Worm (Caenorhabditis elegans): ENCODE data around the gene C03H5.3.

Gene C03H5.3

DNA sequence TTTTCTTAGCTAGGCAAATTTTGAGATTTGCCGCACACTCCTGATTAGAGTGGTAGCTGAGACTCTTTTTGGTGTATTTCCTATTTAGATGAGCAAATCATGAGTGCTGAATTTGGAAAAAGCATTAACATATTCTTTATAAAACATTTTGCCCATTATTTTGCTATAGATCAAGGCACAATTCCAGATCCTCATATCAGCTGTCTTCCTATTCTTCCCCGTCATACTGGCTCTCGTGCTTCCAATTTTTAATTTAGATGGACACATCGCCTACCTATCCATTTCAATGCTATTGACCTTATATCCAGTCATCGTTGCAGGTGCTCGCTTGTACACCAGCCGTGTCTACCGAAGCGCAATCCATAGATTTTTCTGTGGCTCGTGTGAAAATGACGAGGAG is 6.0 kb upstream of the C03H5.3 start, which contains the start of gene C03H5.7:
Gene C03H5.7, plus strand, starts transcription at position 301 of the 400 bp plus-strand sequence.
- TF ChIP-seq nhr-179 (tag; optimal IDR thresholded peaks at IDR 0.05), result no peak
- TF ChIP-seq F52B5.7 (tag; optimal IDR thresholded peaks at IDR 0.05), result no peak
- TF ChIP-seq nfya-2 (GFP tag; IDR thresholded peaks at IDR 0.05), result no peak
- no peak for TF ChIP-seq lin-54 (GFP tag; optimal IDR thresholded peaks at IDR 0.05)
- TF ChIP-seq Y95B8A.8 (GFP tag; IDR thresholded peaks at IDR 0.05), result no peak
- no peak for TF ChIP-seq snpc-4 (GFP tag; optimal IDR thresholded peaks at IDR 0.05)
- no peak for TF ChIP-seq snpc-4 (tag; optimal IDR thresholded peaks at IDR 0.05)
- no peak for TF ChIP-seq K12H6.12 (tag; optimal IDR thresholded peaks at IDR 0.05)
- TF ChIP-seq K11D2.4 (GFP tag; IDR thresholded peaks at IDR 0.05), result no peak
- no peak for TF ChIP-seq ekl-4 (GFP tag; IDR thresholded peaks at IDR 0.05)
- no peak for TF ChIP-seq zim-3 (tag; optimal IDR thresholded peaks at IDR 0.05)
- no peak for TF ChIP-seq cebp-2 (GFP tag; IDR thresholded peaks at IDR 0.05)
- no peak for TF ChIP-seq sea-2 (GFP tag; IDR thresholded peaks at IDR 0.05)
- TF ChIP-seq ztf-6 (GFP tag; IDR thresholded peaks at IDR 0.05), result no peak
- TF ChIP-seq madf-10 (tag; optimal IDR thresholded peaks at IDR 0.05), result no peak
- TF ChIP-seq mes-4 (tag; optimal IDR thresholded peaks at IDR 0.05), result no peak
- TF ChIP-seq tbp1 (GFP tag; optimal IDR thresholded peaks at IDR 0.05), result no peak
- TF ChIP-seq pha-4 (tag; optimal IDR thresholded peaks at IDR 0.05), result no peak
- TF ChIP-seq rcor-1 (GFP tag; IDR thresholded peaks at IDR 0.05), result no peak
- TF ChIP-seq ZK185.1 (tag; optimal IDR thresholded peaks at IDR 0.05; ENCODE audit: poor library complexity, severe bottlenecking), result no peak

DNA sequence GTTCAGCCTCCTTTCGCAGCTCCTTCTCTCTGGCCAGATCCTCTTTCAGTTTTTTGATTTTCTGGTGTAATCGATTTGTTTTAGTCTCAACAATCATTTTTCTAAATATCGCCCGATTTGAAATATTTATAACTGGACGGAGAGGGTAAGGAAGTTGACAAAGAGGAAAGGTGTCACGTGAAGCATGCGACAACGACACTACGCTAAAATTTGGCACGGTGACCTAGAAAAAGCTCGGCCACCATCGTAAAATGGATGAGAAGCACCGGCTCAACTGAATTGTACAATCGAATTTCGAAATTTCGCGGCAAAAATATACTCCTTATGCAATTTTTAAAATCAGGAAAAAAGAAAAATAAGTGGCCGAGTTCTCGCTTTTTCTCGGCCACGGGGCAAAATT is 630 bp upstream of the C03H5.3 start, which contains the start of gene C03H5.5:
Gene C03H5.5, minus strand, starts transcription at position 101 of the 400 bp plus-strand sequence.
- TF ChIP-seq hrde-1 (tag; optimal IDR thresholded peaks at IDR 0.05; ENCODE audit: borderline replicate concordance) (no peak), tlf-1 (GFP tag; optimal IDR thresholded peaks at IDR 0.05) (no peak), ceh-91 (GFP tag; IDR thresholded peaks at IDR 0.05) (no peak), ZK185.1 (tag; optimal IDR thresholded peaks at IDR 0.05; ENCODE audit: poor library complexity, severe bottlenecking) (no peak), athp-1 (tag; optimal IDR thresholded peaks at IDR 0.05) (no peak), F57C9.4 (tag; optimal IDR thresholded peaks at IDR 0.05) (no peak), B0336.3 (GFP tag; IDR thresholded peaks at IDR 0.05) (no peak), nhr-179 (tag; optimal IDR thresholded peaks at IDR 0.05) (no peak), F22D6.2 (tag; optimal IDR thresholded peaks at IDR 0.05) (no peak), snpc-1.1 (tag; optimal IDR thresholded peaks at IDR 0.05; ENCODE audit: insufficient read depth) (no peak)

DNA sequence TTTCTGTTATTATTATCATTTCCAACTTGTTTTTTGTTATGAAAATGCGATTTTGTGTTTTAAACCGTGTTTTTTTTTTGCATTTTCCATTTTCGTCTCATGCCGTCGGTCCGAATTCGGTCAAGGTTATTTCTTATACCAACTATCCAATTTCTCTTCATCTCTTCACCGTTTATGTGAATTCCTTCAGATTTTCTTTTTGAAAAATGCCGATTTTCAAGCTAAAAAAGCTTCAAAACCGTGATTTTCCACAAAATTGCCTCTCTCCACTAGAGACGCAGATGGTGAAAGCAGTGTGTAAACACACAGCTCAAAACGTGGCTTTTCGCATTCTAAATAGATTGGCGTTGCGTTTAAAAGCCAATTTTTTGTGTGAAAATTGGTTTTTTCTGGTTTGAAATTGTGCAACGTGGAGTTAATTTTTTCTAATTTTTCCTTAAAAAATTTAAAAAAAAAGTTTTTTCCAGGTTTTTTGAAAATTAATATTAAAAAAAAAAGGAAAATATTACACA is 2.0 kb downstream of the C03H5.3 start:
- no peak for TF ChIP-seq egl-44 (GFP tag; IDR thresholded peaks at IDR 0.05)
- TF ChIP-seq hmg-1.2 (GFP tag; IDR thresholded peaks at IDR 0.05), result peak; percentile 46; the same call in 1 of the 2 replicates
- no peak for TF ChIP-seq dpff-1 (tag; optimal IDR thresholded peaks at IDR 0.05)

DNA sequence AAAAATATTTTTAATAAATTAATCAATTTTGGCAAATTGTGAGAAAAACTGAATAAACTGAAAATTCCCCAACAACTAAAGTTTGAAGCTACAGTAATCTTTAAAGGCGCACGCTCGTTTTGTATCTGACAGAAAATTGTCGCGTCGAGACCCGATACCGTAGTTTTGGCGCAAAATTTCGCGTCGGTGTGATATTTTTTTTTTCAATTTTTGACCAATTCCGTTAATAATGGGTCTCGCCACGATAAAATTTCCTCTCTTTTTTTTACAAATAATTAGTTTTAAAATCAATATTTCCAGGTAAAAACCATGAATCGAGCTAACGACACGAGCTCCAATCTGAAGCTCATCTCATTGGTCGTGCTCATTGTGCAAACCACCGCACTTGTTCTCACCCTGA is 2.6 kb downstream of the C03H5.3 start, which contains the start of gene nstp-4:
Gene nstp-4, plus strand, starts transcription at position 301 of the 400 bp plus-strand sequence.
- TF ChIP-seq hsf-1 (GFP tag; IDR thresholded peaks at IDR 0.05) (no peak), F57A8.1 (GFP tag; optimal IDR thresholded peaks at IDR 0.05) (no peak), nfyb-1 (GFP tag; IDR thresholded peaks at IDR 0.05) (no peak), ets-4 (GFP tag; optimal IDR thresholded peaks at IDR 0.05) (no peak), D2030.7 (GFP tag; IDR thresholded peaks at IDR 0.05) (no peak), cebp-1 (GFP tag; IDR thresholded peaks at IDR 0.05) (no peak), cebp-1 (tag; optimal IDR thresholded peaks at IDR 0.05) (no peak), gei-17 (GFP tag; optimal IDR thresholded peaks at IDR 0.05) (no peak), F52B5.7 (tag; optimal IDR thresholded peaks at IDR 0.05) (no peak), aptf-2 (GFP tag; conservative IDR thresholded peaks at IDR 0.05) (no peak), F33H1.4 (GFP tag; IDR thresholded peaks at IDR 0.05) (no peak), Y53G8AR.9 (GFP tag; conservative IDR thresholded peaks at IDR 0.05) (no peak), fkh-3 (tag; optimal IDR thresholded peaks at IDR 0.05) (no peak), lin-26 (GFP tag; IDR thresholded peaks at IDR 0.05) (no peak), C17E4.6 (GFP tag; IDR thresholded peaks at IDR 0.05) (no peak), lin-40 (tag; optimal IDR thresholded peaks at IDR 0.05) (no peak), T26A5.8 (tag; optimal IDR thresholded peaks at IDR 0.05) (no peak)

Data from whole organism, young adult.